Worm (Caenorhabditis elegans): ENCODE data around the gene sto-3.

ce11 chrX:11606815-11607499 lies 14.9 kb downstream of the sto-3 start:
- no peak for TF ChIP-seq W03F9.2 (tag; optimal IDR thresholded peaks at IDR 0.05)
- no peak for TF ChIP-seq him-1 (tag; optimal IDR thresholded peaks at IDR 0.05)
- no peak for TF ChIP-seq dao-5 (tag; optimal IDR thresholded peaks at IDR 0.05)

All from whole organism, L4/young adult.